Fruit fly (Drosophila melanogaster) whole organism, wandering third instar larva: ENCODE data around the gene sol.
A peak's percentile ranks its signal among the peaks of the same experiment; 100 is the strongest.

ENCODE experiments used
- Abd-B ChIP-seq: fragments of >200 bp; optimal IDR thresholded peaks from 2 replicates; lab custom pipeline; 2017; ENCODE audit warnings: missing biosample characterization, missing genetic modification characterization
- CG9705 ChIP-seq: fragments of 200-800 bp; sonication (Bioruptor generic); optimal IDR thresholded peaks from 2 replicates; lab custom pipeline; 2018; ENCODE audit warnings: missing biosample characterization, mild to moderate bottlenecking, missing genetic modification characterization
- CrebA ChIP-seq: fragments of 200-800 bp; sonication (Bioruptor generic); optimal IDR thresholded peaks from 2 replicates; lab custom pipeline; 2016; ENCODE audit warnings: missing biosample characterization, mild to moderate bottlenecking, missing genetic modification characterization, borderline replicate concordance
- Dfd ChIP-seq: fragments of >200 bp; optimal IDR thresholded peaks from 2 replicates; lab custom pipeline; 2017; ENCODE audit warnings: missing biosample characterization, missing genetic modification characterization
- Dif ChIP-seq: fragments of 200-275, 200-300 bp; sonication (Bioruptor generic); optimal IDR thresholded peaks from 2 replicates; lab custom pipeline; 2018; ENCODE audit warnings: missing biosample characterization, missing genetic modification characterization; ENCODE audit not compliant: partially characterized antibody
- GATAd ChIP-seq: sonication (Bioruptor generic); optimal IDR thresholded peaks from 2 replicates; lab custom pipeline; 2016; ENCODE audit warnings: missing biosample characterization, missing genetic modification characterization
- HLH106 ChIP-seq: fragments of 200-800 bp; optimal IDR thresholded peaks from 3 replicates; lab custom pipeline; 2019; ENCODE audit warnings: missing biosample characterization, mild to moderate bottlenecking, missing genetic modification characterization, moderate library complexity
- Hnf4 ChIP-seq: fragments of 200-800 bp; sonication (Bioruptor generic); optimal IDR thresholded peaks from 2 replicates; lab custom pipeline; 2016; ENCODE audit warnings: missing biosample characterization, mild to moderate bottlenecking, missing genetic modification characterization
- Hr78 ChIP-seq: fragments of >200 bp; optimal IDR thresholded peaks from 2 replicates; lab custom pipeline; 2017; ENCODE audit warnings: missing biosample characterization, missing genetic modification characterization
- Hr83 ChIP-seq: fragments of 200-300 bp; sonication (Bioruptor generic); optimal IDR thresholded peaks from 2 replicates; lab custom pipeline; 2016; ENCODE audit warnings: missing biosample characterization, mild to moderate bottlenecking, missing genetic modification characterization, moderate library complexity; ENCODE audit not compliant: poor library complexity, severe bottlenecking
- Jra ChIP-seq: sonication (Bioruptor generic); optimal IDR thresholded peaks from 2 replicates; lab custom pipeline; 2016; ENCODE audit warnings: missing biosample characterization, missing genetic modification characterization
- Mio ChIP-seq: sonication (Bioruptor generic); optimal IDR thresholded peaks from 2 replicates; lab custom pipeline; 2016; ENCODE audit warnings: missing biosample characterization, missing genetic modification characterization
- Myc ChIP-seq: fragments of >200 bp; optimal IDR thresholded peaks from 2 replicates; lab custom pipeline; 2017
- N ChIP-seq: fragments of >200 bp; optimal IDR thresholded peaks from 2 replicates; lab custom pipeline; 2018; ENCODE audit warnings: missing biosample characterization, missing external identifiers, missing genetic modification characterization
- OdsH ChIP-seq: fragments of 200-800 bp; sonication (Bioruptor generic); optimal IDR thresholded peaks from 2 replicates; lab custom pipeline; 2016; ENCODE audit warnings: missing biosample characterization, mild to moderate bottlenecking, missing genetic modification characterization
- Rel ChIP-seq, 2 experiments: fragments of 200-800 bp; sonication (Bioruptor generic) in 1 of 2; optimal IDR thresholded peaks; 2 replicates in 1 of 2; 3 replicates in 1 of 2; lab custom pipeline; 2016 to 2019; ENCODE audit warnings: mild to moderate bottlenecking in 2 of 2, missing biosample characterization in 2 of 2, missing genetic modification characterization in 2 of 2, moderate library complexity in 1 of 2
- Sp1 ChIP-seq: fragments of 200-800 bp; sonication (Bioruptor generic); optimal IDR thresholded peaks from 3 replicates; lab custom pipeline; 2019; ENCODE audit warnings: missing biosample characterization, mild to moderate bottlenecking, missing genetic modification characterization, moderate library complexity
- Vsx2 ChIP-seq: fragments of 200-300, 225-300 bp; sonication (Bioruptor generic); optimal IDR thresholded peaks from 2 replicates; lab custom pipeline; 2018; ENCODE audit warnings: missing biosample characterization, missing genetic modification characterization; ENCODE audit not compliant: partially characterized antibody
- br ChIP-seq: fragments of 200-800 bp; sonication (Bioruptor generic); optimal IDR thresholded peaks from 2 replicates; lab custom pipeline; 2016; ENCODE audit warnings: missing biosample characterization, missing genetic modification characterization
- brk ChIP-seq: fragments of 200-800 bp; sonication (Bioruptor generic); optimal IDR thresholded peaks from 2 replicates; lab custom pipeline; 2016; ENCODE audit warnings: missing biosample characterization, mild to moderate bottlenecking, missing genetic modification characterization
- dl ChIP-seq, 2 experiments: fragments of 175-275, 200-275 bp in 1 of 2; fragments of 200-275 bp in 1 of 2; sonication (Bioruptor generic); optimal IDR thresholded peaks; lab custom pipeline; 2018; ENCODE audit warnings: mild to moderate bottlenecking in 2 of 2, missing biosample characterization in 2 of 2, missing genetic modification characterization in 2 of 2, moderate library complexity in 2 of 2; ENCODE audit not compliant: partially characterized antibody in 2 of 2, insufficient read depth in 1 of 2
- dmrt93B ChIP-seq: fragments of 200-800 bp; sonication (Bioruptor generic); optimal IDR thresholded peaks from 2 replicates; lab custom pipeline; 2018; ENCODE audit warnings: missing biosample characterization, mild to moderate bottlenecking, missing genetic modification characterization
- ey ChIP-seq: fragments of 200-800 bp; sonication (Bioruptor generic); optimal IDR thresholded peaks from 2 replicates; lab custom pipeline; 2016; ENCODE audit warnings: missing biosample characterization, missing genetic modification characterization
- foxo ChIP-seq, 2 experiments: fragments of 200-800 bp; sonication (Bioruptor generic); optimal IDR thresholded peaks; 2 replicates in 1 of 2; 3 replicates in 1 of 2; lab custom pipeline; 2016 to 2017; ENCODE audit warnings: missing biosample characterization in 2 of 2, missing genetic modification characterization in 2 of 2
- fru ChIP-seq: fragments of 200-800 bp; sonication (Bioruptor generic); optimal IDR thresholded peaks from 3 replicates; lab custom pipeline; 2016; ENCODE audit warnings: missing biosample characterization, mild to moderate bottlenecking, missing genetic modification characterization
- h ChIP-seq: fragments of 200-800 bp; sonication (Bioruptor generic); optimal IDR thresholded peaks from 3 replicates; lab custom pipeline; 2016; ENCODE audit warnings: missing biosample characterization, mild to moderate bottlenecking, missing genetic modification characterization
- jim ChIP-seq: fragments of 175-275, 200-325 bp; sonication (Bioruptor generic); optimal IDR thresholded peaks from 2 replicates; lab custom pipeline; 2016; ENCODE audit warnings: missing biosample characterization, mild to moderate bottlenecking, missing genetic modification characterization
- lola ChIP-seq: fragments of >200 bp; optimal IDR thresholded peaks from 2 replicates; lab custom pipeline; 2017; ENCODE audit warnings: missing biosample characterization, missing genetic modification characterization
- pan ChIP-seq: fragments of >200 bp; optimal IDR thresholded peaks from 2 replicates; lab custom pipeline; 2017
- psq ChIP-seq: fragments of 200-800 bp; sonication (Bioruptor generic); optimal IDR thresholded peaks from 3 replicates; lab custom pipeline; 2017; ENCODE audit warnings: missing biosample characterization, mild to moderate bottlenecking, missing genetic modification characterization, moderate library complexity
- rgr ChIP-seq: fragments of 200-800 bp; sonication (Bioruptor generic); optimal IDR thresholded peaks from 3 replicates; lab custom pipeline; 2016; ENCODE audit warnings: missing biosample characterization, mild to moderate bottlenecking, missing genetic modification characterization
- sage ChIP-seq: fragments of 200-800 bp; sonication (Bioruptor generic); optimal IDR thresholded peaks from 2 replicates; lab custom pipeline; 2016; ENCODE audit warnings: missing biosample characterization, mild to moderate bottlenecking, missing genetic modification characterization
- sv ChIP-seq: fragments of 200-800 bp; sonication (Bioruptor generic); optimal IDR thresholded peaks from 3 replicates; lab custom pipeline; 2016; ENCODE audit warnings: missing biosample characterization, missing genetic modification characterization
- tai ChIP-seq: sonication (Bioruptor generic); optimal IDR thresholded peaks from 2 replicates; lab custom pipeline; 2016; ENCODE audit warnings: missing biosample characterization, missing genetic modification characterization
- usp ChIP-seq: fragments of >200 bp; optimal IDR thresholded peaks from 2 replicates; lab custom pipeline; 2017; ENCODE audit warnings: missing biosample characterization, missing genetic modification characterization
- woc ChIP-seq: sonication (Bioruptor generic); optimal IDR thresholded peaks from 2 replicates; lab custom pipeline; 2016; ENCODE audit warnings: missing biosample characterization, mild to moderate bottlenecking, missing genetic modification characterization

sol gene

DNA sequence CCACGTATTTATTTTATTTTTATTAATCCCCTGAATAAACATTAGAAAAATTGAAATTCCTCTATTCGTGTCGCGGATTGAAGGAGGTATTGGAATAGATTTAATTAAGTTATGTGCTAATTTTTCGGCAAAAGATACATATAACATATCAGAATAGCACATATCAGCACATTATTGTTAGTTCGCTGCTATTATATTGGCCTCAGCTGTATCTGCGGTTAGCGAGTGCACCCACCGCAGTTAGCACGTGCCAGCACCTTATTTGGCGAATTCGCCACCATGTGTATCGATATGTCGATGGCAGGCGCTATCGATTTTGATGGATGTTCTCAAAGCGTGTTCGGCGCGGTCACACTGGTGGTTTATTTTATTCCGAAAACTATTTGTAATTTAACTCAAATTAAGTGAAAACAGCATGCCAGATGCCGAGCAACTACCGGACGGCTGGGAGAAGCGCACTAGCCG lies 5.0 kb upstream of the sol start, which contains the start of gene dod:
Gene dod (plus strand): TSS at position 323 of the 465 bp plus-strand sequence.
- peak; percentile 43 for TF ChIP-seq ey
- TF ChIP-seq Myc (lab: Kevin White, UChicago) = peak; percentile 47
- peak; percentile 41 for TF ChIP-seq HLH106 (tag; lab: Kevin White, UChicago)
- TF ChIP-seq jim (GFP tag; lab: Kevin White, UChicago) = no peak
- peak; percentile 65 for TF ChIP-seq woc (GFP tag; lab: Kevin White, UChicago)
- peak; percentile 60 for TF ChIP-seq Sp1 (GFP tag; lab: Kevin White, UChicago)
- no peak for TF ChIP-seq br (GFP tag; lab: Kevin White, UChicago)
- peak; percentile 24 for TF ChIP-seq sv (GFP tag; lab: Kevin White, UChicago)
- no peak for TF ChIP-seq Rel (GFP tag; optimal IDR thresholded peaks at IDR 0.05; lab: Kevin White, UChicago)
- TF ChIP-seq Rel (tag; optimal IDR thresholded peaks at IDR 0.05; lab: Kevin White, UChicago) = peak; percentile 28
- no peak for TF ChIP-seq lola (GFP tag; lab: Kevin White, UChicago)
- peak; percentile 5 for TF ChIP-seq CG9705 (GFP tag; lab: Kevin White, UChicago)
- TF ChIP-seq OdsH = peak; percentile 35
- TF ChIP-seq, all 38 proteins: peak for 9

DNA sequence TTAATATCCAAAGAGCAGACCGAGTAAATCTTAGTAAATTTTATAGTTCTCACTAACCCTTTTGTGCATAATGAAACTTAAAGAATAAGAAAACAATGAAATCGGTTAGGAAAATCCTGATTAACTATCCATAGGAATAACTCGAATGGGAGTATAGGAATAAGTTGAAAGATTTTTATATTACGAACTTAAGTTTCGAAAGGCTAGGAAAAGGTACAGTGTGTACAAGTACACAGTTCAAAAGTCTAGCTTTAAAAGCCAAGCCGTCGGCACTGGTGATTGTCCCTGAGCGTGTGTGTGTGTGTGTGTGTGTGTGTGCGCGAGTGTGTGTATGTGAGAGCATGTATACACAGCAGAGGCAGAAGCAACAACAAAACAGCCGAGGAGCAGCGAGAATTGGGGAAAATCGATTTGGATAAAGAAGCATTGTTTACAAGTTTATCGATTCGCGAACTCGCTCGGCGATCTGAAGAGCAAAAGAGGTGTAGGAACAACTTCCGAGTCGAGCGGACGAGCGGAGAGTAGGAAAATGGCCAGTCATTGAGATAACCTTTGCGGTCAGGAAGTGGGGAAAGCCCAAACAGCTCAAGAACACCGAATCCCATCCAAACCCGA lies 1.2 kb downstream of the sol start:
- TF ChIP-seq dl (GFP tag; optimal IDR thresholded peaks at IDR 0.05; lab: Kevin White, UChicago; ENCODE audit: insufficient read depth in 1 of 2, partially characterized antibody in 2 of 2) (no peak), N (GFP tag; lab: Kevin White, UChicago) (peak; percentile 70), lola (GFP tag; lab: Kevin White, UChicago) (no peak), GATAd (no peak), sage (GFP tag; lab: Kevin White, UChicago) (no peak), woc (GFP tag; lab: Kevin White, UChicago) (peak; percentile 87), foxo (GFP tag; optimal IDR thresholded peaks at IDR 0.05; lab: Kevin White, UChicago) (no peak), Hr83 (GFP tag; lab: Kevin White, UChicago) (no peak), CrebA (GFP tag; lab: Kevin White, UChicago) (no peak), usp (GFP tag; lab: Kevin White, UChicago) (no peak), dmrt93B (GFP tag; lab: Kevin White, UChicago) (no peak), br (GFP tag; lab: Kevin White, UChicago) (no peak), Myc (lab: Kevin White, UChicago) (peak; percentile 97), Abd-B (GFP tag; lab: Kevin White, UChicago) (no peak), h (GFP tag; lab: Kevin White, UChicago) (no peak), sv (GFP tag; lab: Kevin White, UChicago) (no peak), Vsx2 (GFP tag; lab: Kevin White, UChicago) (no peak), fru (GFP tag; lab: Kevin White, UChicago) (no peak), brk (GFP tag; lab: Kevin White, UChicago) (no peak), Sp1 (GFP tag; lab: Kevin White, UChicago) (no peak), psq (GFP tag; lab: Kevin White, UChicago) (peak; percentile 5), Hnf4 (GFP tag; lab: Kevin White, UChicago) (no peak), CG9705 (GFP tag; lab: Kevin White, UChicago) (no peak), rgr (GFP tag; lab: Kevin White, UChicago) (no peak), tai (GFP tag; lab: Kevin White, UChicago) (no peak), Jra (GFP tag; lab: Kevin White, UChicago) (peak; percentile 5), Hr78 (GFP tag; lab: Kevin White, UChicago) (no peak), Dfd (GFP tag; lab: Kevin White, UChicago) (no peak), OdsH (no peak), ey (no peak), Dif (GFP tag; lab: Kevin White, UChicago) (no peak), Mio (GFP tag; lab: Kevin White, UChicago) (no peak), HLH106 (tag; lab: Kevin White, UChicago) (no peak), pan (no peak), Rel (GFP tag; optimal IDR thresholded peaks at IDR 0.05; lab: Kevin White, UChicago) (no peak), Rel (tag; optimal IDR thresholded peaks at IDR 0.05; lab: Kevin White, UChicago) (peak; percentile 43)
